Fruit fly (Drosophila melanogaster) whole organism: ENCODE measurements around the gene CG12716.

Source experiments
- CG8478 ChIP-seq: fragments of >200 bp; optimal IDR thresholded peaks from 2 replicates; lab custom pipeline; 2018; ENCODE audit warnings: inconsistent platforms
- psq ChIP-seq: fragments of >200 bp; optimal IDR thresholded peaks from 2 replicates; lab custom pipeline; 2017

- TF ChIP-seq psq (lab: Kevin White, UChicago) (no peak), CG8478 (no peak)
Measured at dm6 chrX:12984224-12984623, 8.2 kb upstream of the CG12716 start, which contains the start of gene CG32643.
